Fruit fly (Drosophila melanogaster) S2 (cell line): ENCODE results near the gene phtm.

ENCODE experiments used
- CG8478 ChIP-seq: fragments of >200 bp; optimal IDR thresholded peaks from 2 replicates; lab custom pipeline; 2018
- CTCF ChIP-seq, 2 experiments: fragments of >200 bp; optimal IDR thresholded peaks; 2 replicates each; lab custom pipeline; 2018

- TF ChIP-seq CG8478 (lab: Kevin White, UChicago) (no peak), CTCF (optimal IDR thresholded peaks at IDR 0.05; lab: Kevin White, UChicago) (peak in 1 of 2 experiments; percentile 4)
Measured at dm6 chrX:18646855-18647699, 38.5 kb upstream of the phtm start, which contains the start of gene Rip11.
